Worm (Caenorhabditis elegans): Measurements from ENCODE around the gene sod-5.

- TF ChIP-seq tab-1 (GFP tag; IDR thresholded peaks at IDR 0.05) (no peak), T22C8.4 (GFP tag; IDR thresholded peaks at IDR 0.05) (no peak), klf-2 (GFP tag; conservative IDR thresholded peaks at IDR 0.05) (no peak), cog-1 (tag; optimal IDR thresholded peaks at IDR 0.05) (no peak), ref-1 (GFP tag; conservative IDR thresholded peaks at IDR 0.05) (no peak), flt-1 (GFP tag; IDR thresholded peaks at IDR 0.05) (no peak), ztf-23 (GFP tag; IDR thresholded peaks at IDR 0.05) (no peak)
Observed at ce11 chrII:4417333-4417732, at the start of gene sod-5.

Measured in whole organism, midembryonic.